Worm (Caenorhabditis elegans) whole organism, L4/young adult: ENCODE measurements around the gene Y39G8B.5.

ENCODE experiments used
- W03F9.2 ChIP-seq: fragments of 150-350 bp; optimal IDR thresholded peaks from 2 replicates; lab custom pipeline; 2014; ENCODE audit warnings: missing biosample characterization, missing genetic modification characterization
- dao-5 ChIP-seq: sonication (generic microtip); optimal IDR thresholded peaks from 2 replicates; lab custom pipeline; 2016; ENCODE audit warnings: missing genotype, missing genetic modification characterization, moderate library complexity, missing compliant biosample characterization
- him-1 ChIP-seq: sonication (generic microtip); optimal IDR thresholded peaks from 2 replicates; lab custom pipeline; 2016; ENCODE audit warnings: missing genotype, missing genetic modification reagents, missing genetic modification characterization, missing compliant biosample characterization

The Y39G8B.5 gene

DNA sequence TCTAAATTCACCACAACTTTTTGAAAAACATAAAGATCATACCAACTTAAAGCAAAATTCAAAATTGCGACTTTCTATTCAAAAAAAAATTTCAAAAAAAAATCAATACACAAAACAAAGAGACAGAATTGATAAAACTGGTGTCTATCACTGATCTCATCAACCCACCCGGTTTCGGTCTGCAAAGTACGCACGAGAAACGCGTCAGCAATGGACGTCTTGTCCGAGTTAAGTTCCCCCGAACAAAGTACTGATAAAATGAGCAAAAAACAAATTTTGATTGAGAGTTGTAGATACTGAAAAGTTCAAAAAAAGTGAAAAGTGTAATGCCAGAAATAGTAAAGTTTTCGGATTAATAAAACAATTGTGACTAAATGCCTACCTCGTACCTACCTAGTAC, 33.3 kb downstream of the Y39G8B.5 start:
- no peak for TF ChIP-seq dao-5 (tag; lab: Kevin White, UChicago)
- TF ChIP-seq W03F9.2 (tag; lab: Kevin White, UChicago), result no peak
- no peak for TF ChIP-seq him-1 (tag; lab: Kevin White, UChicago)

DNA sequence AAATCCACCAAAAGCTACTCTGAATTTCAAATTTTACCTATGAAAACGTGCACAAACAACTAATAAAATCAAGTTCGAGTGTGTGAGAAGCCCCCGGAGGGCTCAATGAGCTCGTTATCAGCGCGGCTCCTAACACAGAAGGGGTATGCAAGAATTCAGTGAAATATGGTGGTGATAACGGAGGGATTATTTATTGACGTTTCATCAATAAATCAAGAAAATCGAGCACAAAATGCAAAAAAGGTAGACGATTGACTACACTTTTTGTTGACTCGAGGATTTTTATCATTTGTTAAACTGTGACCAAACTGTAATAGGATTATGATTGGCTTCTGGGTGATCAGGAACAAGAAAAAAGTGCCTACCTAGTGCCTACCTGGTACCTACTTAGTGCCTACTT, 34.2 kb downstream of the Y39G8B.5 start, which contains the start of gene zip-3:
Gene zip-3 (minus strand): TSS at position 21 of the 400 bp plus-strand sequence.
- TF ChIP-seq dao-5 (tag; lab: Kevin White, UChicago), result no peak
- no peak for TF ChIP-seq W03F9.2 (tag; lab: Kevin White, UChicago)
- TF ChIP-seq him-1 (tag; lab: Kevin White, UChicago), result no peak

DNA sequence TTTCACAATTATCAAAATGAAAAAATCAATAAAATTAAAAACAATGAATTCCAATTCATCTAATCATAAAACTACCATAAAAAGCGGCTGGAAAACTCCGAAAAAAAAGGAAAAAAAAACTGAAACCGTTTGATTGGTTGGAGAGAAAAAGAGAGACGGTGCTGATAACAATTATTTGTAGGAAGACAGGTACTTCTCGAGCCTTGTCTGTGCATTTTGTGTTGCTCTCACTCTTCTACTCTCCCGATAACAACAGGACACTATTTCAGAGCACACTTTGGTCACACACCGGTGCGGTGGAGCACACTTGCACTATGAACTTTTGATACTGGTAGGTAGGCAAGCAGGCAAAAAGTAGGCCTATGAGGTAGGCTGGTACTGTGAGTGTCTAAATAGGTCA, 35.1 kb downstream of the Y39G8B.5 start:
- TF ChIP-seq dao-5 (tag; lab: Kevin White, UChicago), result no peak
- no peak for TF ChIP-seq him-1 (tag; lab: Kevin White, UChicago)
- no peak for TF ChIP-seq W03F9.2 (tag; lab: Kevin White, UChicago)

DNA sequence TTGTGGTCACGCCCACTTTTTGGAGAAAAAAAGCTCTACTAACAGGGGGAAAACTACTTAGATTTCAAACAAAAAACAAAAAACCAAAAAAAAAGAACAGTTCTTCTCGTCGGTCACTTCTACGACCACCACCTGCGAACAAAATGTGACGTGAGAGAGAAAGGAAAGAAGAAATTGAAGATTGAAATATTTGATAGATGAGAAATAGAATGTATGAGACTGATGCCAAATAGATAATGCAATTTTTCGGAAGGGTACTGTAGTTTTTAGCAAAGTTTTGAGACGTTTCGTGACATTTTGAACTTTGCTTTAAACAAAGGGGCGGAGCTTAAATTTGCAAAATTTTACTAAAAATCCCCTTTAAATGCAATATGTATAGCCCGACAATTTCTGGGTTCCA, 36.7 kb downstream of the Y39G8B.5 start:
- TF ChIP-seq W03F9.2 (tag; lab: Kevin White, UChicago) (no peak), him-1 (tag; lab: Kevin White, UChicago) (no peak), dao-5 (tag; lab: Kevin White, UChicago) (no peak)

DNA sequence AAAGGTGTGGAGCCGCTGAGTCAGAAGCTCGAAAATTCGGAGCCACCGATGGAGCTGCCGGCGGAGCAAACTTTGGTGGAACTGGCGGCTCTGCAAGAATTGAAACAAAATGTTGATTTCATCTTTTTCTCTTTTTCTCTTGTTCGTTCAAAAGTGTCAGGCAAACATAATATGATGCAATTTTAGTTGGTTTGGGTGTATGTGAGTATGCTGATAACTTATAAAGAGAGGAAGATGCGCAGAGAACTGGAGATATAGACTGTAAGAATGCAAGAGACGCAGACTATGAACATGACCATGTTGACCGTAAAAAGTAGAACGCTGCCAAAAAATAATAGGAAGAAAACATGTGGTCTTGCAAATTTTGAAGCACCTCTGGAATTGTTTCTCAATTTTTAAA, 37.6 kb downstream of the Y39G8B.5 start:
- TF ChIP-seq dao-5 (tag; lab: Kevin White, UChicago) (no peak), him-1 (tag; lab: Kevin White, UChicago) (no peak), W03F9.2 (tag; lab: Kevin White, UChicago) (no peak)

DNA sequence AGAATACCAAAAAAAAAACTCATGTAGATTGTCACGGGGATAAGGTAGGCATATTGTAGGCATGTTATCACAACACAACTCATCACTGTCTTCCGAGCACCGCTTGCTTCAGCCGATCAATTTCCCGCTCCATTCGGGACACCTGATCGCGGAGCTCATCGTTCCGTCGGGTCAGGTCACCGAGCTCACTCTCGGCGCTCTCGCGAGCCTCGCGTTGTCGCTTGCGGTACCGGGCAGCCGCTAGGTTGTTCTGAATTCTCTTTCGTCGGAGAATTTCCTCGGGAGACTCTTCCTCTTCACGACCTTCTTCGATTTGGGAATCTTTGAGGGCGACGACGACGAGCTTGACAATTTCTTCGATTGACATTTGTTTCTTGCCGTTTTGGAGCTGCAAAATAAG, 39.7 kb downstream of the Y39G8B.5 start:
- TF ChIP-seq him-1 (tag; lab: Kevin White, UChicago) (no peak), W03F9.2 (tag; lab: Kevin White, UChicago) (no peak), dao-5 (tag; lab: Kevin White, UChicago) (no peak)

DNA sequence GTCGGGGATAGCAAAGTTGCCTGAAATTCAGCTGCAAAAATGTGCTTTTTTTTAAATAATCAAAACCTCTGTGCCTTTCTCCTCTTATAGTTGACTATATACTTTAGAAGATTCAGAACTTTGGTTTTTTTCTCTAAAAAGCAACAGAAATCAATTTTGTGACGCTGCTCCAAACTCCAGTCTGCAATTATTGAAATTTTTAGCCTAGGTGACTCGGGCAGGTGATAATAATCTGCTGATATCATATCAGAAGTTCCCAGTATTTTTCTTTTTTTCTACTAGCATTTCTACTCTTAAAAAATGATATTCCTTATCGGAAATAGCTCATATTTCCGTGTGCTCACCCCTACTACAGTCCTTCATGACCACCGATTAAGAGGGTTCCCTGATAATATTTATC, 42.4 kb downstream of the Y39G8B.5 start, which contains the start of gene sre-44:
Gene sre-44 (plus strand): TSS at position 301 of the 400 bp plus-strand sequence.
- TF ChIP-seq W03F9.2 (tag; lab: Kevin White, UChicago), result no peak

DNA sequence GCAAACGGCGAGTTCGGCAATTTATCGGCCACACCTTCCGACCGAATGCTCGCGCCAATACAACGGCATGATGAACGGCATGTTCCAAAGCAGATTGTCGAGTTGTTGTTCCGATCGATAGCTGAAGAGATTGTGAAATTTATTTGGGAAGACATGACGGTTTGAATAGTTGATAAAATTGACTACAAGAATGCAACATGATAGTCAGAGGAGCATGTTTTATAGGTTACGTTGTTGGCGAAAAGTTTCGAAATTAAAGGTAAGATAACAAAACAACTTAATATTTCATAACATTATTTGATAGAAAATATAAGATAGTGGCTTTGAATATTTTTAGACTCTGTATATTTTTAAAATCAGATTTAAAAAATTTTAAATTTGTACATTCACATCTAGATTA, 46.1 kb downstream of the Y39G8B.5 start:
- TF ChIP-seq him-1 (tag; lab: Kevin White, UChicago) (no peak), dao-5 (tag; lab: Kevin White, UChicago) (no peak), W03F9.2 (tag; lab: Kevin White, UChicago) (no peak)

DNA sequence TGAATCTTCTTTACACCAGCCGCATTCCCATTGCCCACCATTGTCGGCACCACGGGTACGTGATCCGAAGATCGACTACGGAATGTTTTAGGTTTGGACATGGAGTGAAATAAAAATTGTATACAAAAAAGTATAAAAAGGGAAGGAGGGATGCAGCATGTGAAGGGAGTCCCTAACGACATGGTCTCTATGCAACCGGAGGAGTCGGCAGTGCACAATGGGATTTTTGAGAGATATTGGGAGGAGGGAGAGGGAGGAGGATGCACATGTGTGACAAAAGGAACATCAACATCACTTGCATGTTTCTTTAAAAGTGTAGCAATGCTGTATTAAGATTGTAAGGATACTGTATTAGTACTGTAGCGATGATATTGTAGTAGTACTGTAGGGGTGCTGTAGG, 52.1 kb downstream of the Y39G8B.5 start, which contains the start of gene W07G1.1:
Gene W07G1.1 (minus strand): TSS at position 101 of the 400 bp plus-strand sequence.
- TF ChIP-seq dao-5 (tag; lab: Kevin White, UChicago) (no peak), W03F9.2 (tag; lab: Kevin White, UChicago) (no peak), him-1 (tag; lab: Kevin White, UChicago) (no peak)

DNA sequence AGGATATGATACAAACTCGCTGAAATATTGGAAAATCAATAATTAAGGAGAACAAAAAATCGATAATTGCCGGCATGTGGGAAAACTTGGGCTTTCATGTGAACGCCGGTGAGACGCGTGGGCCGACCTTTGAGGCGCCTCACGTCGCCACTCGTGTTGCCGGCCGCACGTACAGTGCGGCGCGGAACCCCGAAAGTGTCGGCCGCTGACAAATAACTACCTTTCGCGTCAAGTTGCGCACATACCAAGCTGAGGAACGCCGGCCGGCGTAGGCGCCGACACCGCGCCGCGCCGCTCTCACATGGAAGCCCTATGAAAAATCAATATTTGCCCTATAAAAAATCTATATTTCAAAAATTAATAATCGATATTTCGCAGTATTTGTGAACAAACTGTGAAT, 53.4 kb downstream of the Y39G8B.5 start:
- no peak for TF ChIP-seq dao-5 (tag; lab: Kevin White, UChicago)
- TF ChIP-seq him-1 (tag; lab: Kevin White, UChicago), result no peak
- TF ChIP-seq W03F9.2 (tag; lab: Kevin White, UChicago), result no peak
